Fruit fly (Drosophila melanogaster) whole organism, prepupa: ENCODE results near the gene mh.

Experiments used
- CG10631 ChIP-seq: fragments of 200-800 bp; sonication (Bioruptor generic); optimal IDR thresholded peaks from 2 replicates; lab custom pipeline; 2016; ENCODE audit warnings: missing biosample characterization, missing genetic modification characterization
- CG10669 ChIP-seq: fragments of 200-800 bp; sonication (Bioruptor generic); optimal IDR thresholded peaks from 3 replicates; lab custom pipeline; 2018; ENCODE audit warnings: missing biosample characterization, mild to moderate bottlenecking, missing genetic modification characterization, moderate library complexity
- CG15336 ChIP-seq: fragments of 200-800 bp; sonication (Bioruptor generic); IDR thresholded peaks from 2 replicates; pipeline ENCODE4 v1.3.6; 2022; ENCODE audit warnings: missing biosample characterization, missing genetic modification characterization
- CG1621 ChIP-seq: fragments of 200-800 bp; sonication (Bioruptor generic); optimal IDR thresholded peaks from 3 replicates; lab custom pipeline; 2018; ENCODE audit warnings: missing biosample characterization, mild to moderate bottlenecking, missing genetic modification characterization
- CG16779 ChIP-seq: fragments of 200-800 bp; sonication (Bioruptor generic); optimal IDR thresholded peaks from 3 replicates; lab custom pipeline; 2017; ENCODE audit warnings: missing biosample characterization, mild to moderate bottlenecking, missing genetic modification characterization
- CG3032 ChIP-seq: fragments of 200-800 bp; optimal IDR thresholded peaks from 2 replicates; lab custom pipeline; 2019; ENCODE audit warnings: missing biosample characterization, mild to moderate bottlenecking, missing genetic modification characterization, moderate library complexity
- CG31627 ChIP-seq: fragments of 200-800 bp; sonication (Bioruptor generic); optimal IDR thresholded peaks from 3 replicates; lab custom pipeline; 2016; ENCODE audit warnings: missing biosample characterization, missing genetic modification characterization
- CG32006 ChIP-seq: fragments of 200-800 bp; sonication (Bioruptor generic); optimal IDR thresholded peaks from 3 replicates; lab custom pipeline; 2017; ENCODE audit warnings: missing biosample characterization, mild to moderate bottlenecking, missing genetic modification characterization
- CG4318 ChIP-seq: fragments of 200-800 bp; sonication (Bioruptor generic); optimal IDR thresholded peaks from 3 replicates; lab custom pipeline; 2017; ENCODE audit warnings: missing biosample characterization, mild to moderate bottlenecking, missing genetic modification characterization
- CG6163 ChIP-seq: fragments of 200-800 bp; sonication (Bioruptor generic); IDR thresholded peaks from 3 replicates; pipeline ENCODE4 v1.3.6; 2022; ENCODE audit warnings: missing biosample characterization, missing genetic modification characterization
- CG6276 ChIP-seq: fragments of 200-800 bp; sonication (Bioruptor generic); optimal IDR thresholded peaks from 2 replicates; lab custom pipeline; 2017; ENCODE audit warnings: missing biosample characterization, mild to moderate bottlenecking, missing genetic modification characterization
- CG6808 ChIP-seq: fragments of 200-800 bp; sonication (Bioruptor generic); optimal IDR thresholded peaks from 3 replicates; lab custom pipeline; 2017; ENCODE audit warnings: missing biosample characterization, missing genetic modification characterization, mild to moderate bottlenecking, moderate library complexity, missing genetic modification reagents
- CG7368 ChIP-seq: fragments of 200-800 bp; sonication (Bioruptor generic); optimal IDR thresholded peaks from 3 replicates; lab custom pipeline; 2016; ENCODE audit warnings: missing biosample characterization, missing genetic modification characterization
- CG8319 ChIP-seq: fragments of 200-800 bp; sonication (Bioruptor generic); optimal IDR thresholded peaks from 3 replicates; lab custom pipeline; 2016; ENCODE audit warnings: missing biosample characterization, missing genetic modification characterization
- CG9139 ChIP-seq: fragments of 200-800 bp; sonication (Bioruptor generic); optimal IDR thresholded peaks from 3 replicates; lab custom pipeline; 2017; ENCODE audit warnings: missing biosample characterization, mild to moderate bottlenecking, missing genetic modification characterization
- Eip75B ChIP-seq: fragments of 200-800 bp; sonication (Bioruptor generic); optimal IDR thresholded peaks from 3 replicates; lab custom pipeline; 2016; ENCODE audit warnings: missing biosample characterization, missing genetic modification characterization
- Eip78C ChIP-seq: fragments of 200-800 bp; sonication (Bioruptor generic); peaks from one replicate; lab custom pipeline; 2016; ENCODE audit warnings: missing biosample characterization, missing genetic modification characterization
- Eip93F ChIP-seq: fragments of 200-800 bp; sonication (Bioruptor generic); optimal IDR thresholded peaks from 2 replicates; lab custom pipeline; 2016; ENCODE audit warnings: missing biosample characterization, mild to moderate bottlenecking, missing genetic modification characterization
- Ets21C ChIP-seq: fragments of 200-800 bp; sonication (Bioruptor generic); optimal IDR thresholded peaks from 3 replicates; lab custom pipeline; 2016; ENCODE audit warnings: missing biosample characterization, missing genetic modification characterization
- Gug ChIP-seq: fragments of 200-800 bp; sonication (Bioruptor generic); IDR thresholded peaks from 2 replicates; pipeline ENCODE4 v1.3.6; 2022; ENCODE audit warnings: missing biosample characterization, missing genetic modification characterization
- Hr38 ChIP-seq: sonication (Bioruptor generic); optimal IDR thresholded peaks from 2 replicates; lab custom pipeline; 2016; ENCODE audit warnings: missing biosample characterization, missing genetic modification characterization
- Hr39 ChIP-seq: fragments of 200-800 bp; sonication (Bioruptor generic); optimal IDR thresholded peaks from 2 replicates; lab custom pipeline; 2016; ENCODE audit warnings: missing biosample characterization, missing genetic modification characterization
- Hr4 ChIP-seq: fragments of 200-800 bp; sonication (Bioruptor generic); optimal IDR thresholded peaks from 3 replicates; lab custom pipeline; 2016; ENCODE audit warnings: missing biosample characterization, missing genetic modification characterization
- Met ChIP-seq: fragments of 200-800 bp; sonication (Bioruptor generic); optimal IDR thresholded peaks from 3 replicates; lab custom pipeline; 2016; ENCODE audit warnings: missing biosample characterization, missing genetic modification characterization
- OdsH ChIP-seq: fragments of 200-800 bp; sonication (Bioruptor generic); optimal IDR thresholded peaks from 3 replicates; lab custom pipeline; 2016; ENCODE audit warnings: missing biosample characterization, missing genetic modification characterization
- Smox ChIP-seq: fragments of 200-800 bp; sonication (Bioruptor generic); optimal IDR thresholded peaks from 3 replicates; lab custom pipeline; 2016; ENCODE audit warnings: missing biosample characterization, missing genetic modification characterization
- Sox15 ChIP-seq: fragments of 200-800 bp; sonication (Bioruptor generic); optimal IDR thresholded peaks from 3 replicates; lab custom pipeline; 2016; ENCODE audit warnings: missing biosample characterization, missing genetic modification characterization
- achi ChIP-seq: fragments of 200-800 bp; sonication (Bioruptor generic); optimal IDR thresholded peaks from 3 replicates; lab custom pipeline; 2016; ENCODE audit warnings: missing biosample characterization, missing genetic modification characterization
- cyc ChIP-seq: fragments of 200-800 bp; sonication (Bioruptor generic); optimal IDR thresholded peaks from 3 replicates; lab custom pipeline; 2016; ENCODE audit warnings: missing biosample characterization, missing genetic modification characterization
- eg ChIP-seq: fragments of 200-800 bp; sonication (Bioruptor generic); IDR thresholded peaks from 3 replicates; pipeline ENCODE4 v1.3.6; 2022; ENCODE audit warnings: missing biosample characterization, missing genetic modification characterization
- fd59A ChIP-seq: fragments of 200-800 bp; sonication (Bioruptor generic); optimal IDR thresholded peaks from 2 replicates; lab custom pipeline; 2017; ENCODE audit warnings: missing biosample characterization, mild to moderate bottlenecking, missing genetic modification characterization, missing genetic modification reagents
- fkh ChIP-seq: fragments of 200-800 bp; sonication (Bioruptor generic); optimal IDR thresholded peaks from 3 replicates; lab custom pipeline; 2017; ENCODE audit warnings: missing biosample characterization, mild to moderate bottlenecking, missing genetic modification characterization, moderate library complexity
- salr ChIP-seq, 2 experiments: fragments of 200-800 bp; sonication (Bioruptor generic); optimal IDR thresholded peaks; 3 replicates each; lab custom pipeline; 2016 to 2018; ENCODE audit warnings: missing biosample characterization in 2 of 2, missing genetic modification characterization in 2 of 2, mild to moderate bottlenecking in 1 of 2
- spab ChIP-seq: fragments of 200-800 bp; sonication (Bioruptor generic); optimal IDR thresholded peaks from 2 replicates; lab custom pipeline; 2017; ENCODE audit warnings: missing biosample characterization, mild to moderate bottlenecking, missing genetic modification characterization, missing genetic modification reagents
- ss ChIP-seq, 2 experiments: fragments of 200-800 bp; sonication (Bioruptor generic); optimal IDR thresholded peaks; 2 replicates in 1 of 2; 3 replicates in 1 of 2; lab custom pipeline; 2017 to 2018; ENCODE audit warnings: mild to moderate bottlenecking in 2 of 2, missing biosample characterization in 2 of 2, missing genetic modification characterization in 2 of 2, moderate library complexity in 1 of 2
- svp ChIP-seq: fragments of 200-800 bp; sonication (Bioruptor generic); peaks from one replicate; lab custom pipeline; 2016; ENCODE audit warnings: missing biosample characterization, missing genetic modification characterization

Gene mh

DNA sequence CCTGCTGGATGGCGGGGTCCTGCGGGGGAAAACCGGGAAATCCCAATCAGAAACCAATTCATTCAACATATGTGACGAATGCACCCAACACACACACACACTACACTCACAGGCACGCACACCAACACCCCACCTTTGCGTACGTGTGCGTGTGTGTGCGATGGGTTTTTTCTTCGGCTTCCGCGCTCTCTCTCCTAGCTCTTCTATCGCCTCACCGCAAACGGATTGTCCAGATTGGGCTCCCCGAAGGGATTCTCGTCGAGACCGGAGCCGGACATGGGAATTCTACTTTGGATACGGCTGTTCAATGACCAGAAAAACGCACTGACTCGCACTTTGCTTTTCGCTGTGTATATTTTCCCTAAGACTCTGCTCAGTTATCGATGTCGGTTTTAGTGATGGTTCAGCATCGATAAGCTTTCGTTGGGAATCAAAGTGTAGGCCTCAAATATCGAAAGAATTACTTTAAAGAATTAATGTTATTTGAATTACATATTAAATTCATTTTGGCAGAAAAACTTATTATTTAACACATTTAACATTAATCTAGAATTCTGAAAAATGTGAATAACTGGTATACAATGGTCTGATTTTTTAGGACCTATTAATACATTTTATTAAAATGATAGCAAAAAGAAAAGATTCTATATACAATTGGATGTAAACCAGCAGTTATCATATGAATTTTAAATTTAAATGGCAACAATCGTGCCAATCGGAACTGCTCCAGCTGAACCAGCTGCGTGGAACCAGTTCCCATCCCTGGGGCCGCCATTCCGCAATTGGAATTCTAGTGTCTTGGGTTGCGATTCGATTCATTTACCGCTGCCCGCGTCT, 25.5 kb downstream of the mh start, which contains the start of the genes Scamp and Ahcy (continued):
- TF ChIP-seq Eip75B (GFP tag; lab: Kevin White, UChicago): peak; percentile 30
- TF ChIP-seq salr (GFP tag; optimal IDR thresholded peaks at IDR 0.05; lab: Kevin White, UChicago): no peak
- TF ChIP-seq CG10669 (GFP tag; lab: Kevin White, UChicago): no peak
- no peak for TF ChIP-seq fkh (GFP tag; lab: Kevin White, UChicago)
- no peak for TF ChIP-seq CG31627 (GFP tag; lab: Kevin White, UChicago)
- peak; percentile 26 for TF ChIP-seq Hr39 (GFP tag; lab: Kevin White, UChicago)
- no peak for TF ChIP-seq CG4318 (GFP tag; lab: Kevin White, UChicago)
- TF ChIP-seq Hr38 (GFP tag; lab: Kevin White, UChicago): no peak
- no peak for TF ChIP-seq Gug (GFP tag; lab: Robert Waterston, UW)
- TF ChIP-seq CG16779 (tag; lab: Kevin White, UChicago): peak; percentile 10
- peak; percentile 41 for TF ChIP-seq svp (GFP tag; lab: Kevin White, UChicago)
- TF ChIP-seq Ets21C (GFP tag; lab: Kevin White, UChicago): peak; percentile 10
- TF ChIP-seq, all 60 proteins: peak for 21

dm6 chrX:15448809-15449208, 26.4 kb downstream of the mh start:
- TF ChIP-seq OdsH (GFP tag; lab: Kevin White, UChicago): peak; percentile 36
- TF ChIP-seq CG15336: peak; percentile 17; the same call in 1 of the 2 replicates
- TF ChIP-seq Sox15 (GFP tag; lab: Kevin White, UChicago): peak; percentile 3
- TF ChIP-seq Smox (GFP tag; lab: Kevin White, UChicago): no peak
- no peak for TF ChIP-seq fkh (GFP tag; lab: Kevin White, UChicago)
- peak; percentile 32; the same call in 1 of the 3 replicates for TF ChIP-seq eg (GFP tag; lab: Robert Waterston, UW)
- no peak for TF ChIP-seq spab (GFP tag; lab: Kevin White, UChicago)
- peak; percentile 50 for TF ChIP-seq svp (GFP tag; lab: Kevin White, UChicago)
- TF ChIP-seq CG6163 (GFP tag; lab: Robert Waterston, UW): peak; percentile 34; the same call in 1 of the 3 replicates
- TF ChIP-seq Eip78C (GFP tag; lab: Kevin White, UChicago): peak; percentile 30
- no peak for TF ChIP-seq CG9139 (GFP tag; lab: Kevin White, UChicago)
- TF ChIP-seq CG8319 (GFP tag; lab: Kevin White, UChicago): no peak
- no peak for TF ChIP-seq CG3032 (tag; lab: Kevin White, UChicago)
- peak; percentile 1 for TF ChIP-seq CG4318 (GFP tag; lab: Kevin White, UChicago)
- 0 out of 2 replicates have a peak, but pooled peaks have one; percentile 30 for TF ChIP-seq Gug (GFP tag; lab: Robert Waterston, UW)
- TF ChIP-seq Met (GFP tag; lab: Kevin White, UChicago): no peak
- TF ChIP-seq cyc (GFP tag; lab: Kevin White, UChicago): peak; percentile 2
- peak; percentile 12 for TF ChIP-seq Hr39 (GFP tag; lab: Kevin White, UChicago)
- no peak for TF ChIP-seq fd59A (GFP tag; lab: Kevin White, UChicago)
- peak; percentile 30 for TF ChIP-seq CG32006 (GFP tag; lab: Kevin White, UChicago)
- TF ChIP-seq Hr4 (GFP tag; lab: Kevin White, UChicago): peak; percentile 19
- no peak for TF ChIP-seq CG6276 (GFP tag; lab: Kevin White, UChicago)

DNA sequence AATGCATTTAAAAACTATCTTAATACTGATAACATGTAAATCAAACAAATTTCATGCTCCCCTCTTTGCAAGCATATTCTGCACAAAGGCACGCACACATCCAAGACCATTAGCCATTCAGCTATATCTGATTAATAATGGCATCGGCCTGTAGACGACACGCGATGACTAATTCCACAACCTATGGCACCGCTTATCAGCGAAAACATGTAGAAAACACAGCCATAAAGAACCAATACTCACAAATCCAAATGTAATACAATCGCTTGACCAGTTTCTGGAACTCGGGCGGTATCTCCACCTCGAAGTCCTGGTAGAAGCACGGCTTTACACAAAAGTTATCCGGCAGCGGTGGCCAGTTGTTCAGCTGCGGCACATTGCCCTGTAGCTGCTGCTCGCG, 27.1 kb downstream of the mh start:
- TF ChIP-seq Hr38 (GFP tag; lab: Kevin White, UChicago) (no peak), svp (GFP tag; lab: Kevin White, UChicago) (peak; percentile 92)
- TF ChIP-seq, all 60 proteins: peak for 1

dm6 chrX:15443502-15443901, 31.7 kb downstream of the mh start:
- TF ChIP-seq eg (GFP tag; lab: Robert Waterston, UW) (no peak), achi (GFP tag; lab: Kevin White, UChicago) (no peak), svp (GFP tag; lab: Kevin White, UChicago) (no peak), CG16779 (tag; lab: Kevin White, UChicago) (no peak), Eip93F (GFP tag; lab: Kevin White, UChicago) (no peak), CG1621 (tag; lab: Kevin White, UChicago) (no peak), Smox (GFP tag; lab: Kevin White, UChicago) (no peak), fkh (GFP tag; lab: Kevin White, UChicago) (no peak), fd59A (GFP tag; lab: Kevin White, UChicago) (no peak), Eip78C (GFP tag; lab: Kevin White, UChicago) (no peak), CG6808 (GFP tag; lab: Kevin White, UChicago) (no peak), CG7368 (GFP tag; lab: Kevin White, UChicago) (no peak), CG6163 (GFP tag; lab: Robert Waterston, UW) (no peak), CG4318 (GFP tag; lab: Kevin White, UChicago) (no peak), CG10631 (GFP tag; lab: Kevin White, UChicago) (no peak), ss (GFP tag; optimal IDR thresholded peaks at IDR 0.05; lab: Kevin White, UChicago) (no peak), CG9139 (GFP tag; lab: Kevin White, UChicago) (no peak)
